Fruit fly (Drosophila melanogaster) Kc167 (cell line): Measurements from ENCODE around the gene mip130.

Experiments
- Myc ChIP-seq: fragments of >200 bp; optimal IDR thresholded peaks from 2 replicates; lab custom pipeline; 2017; ENCODE audit warnings: missing external identifiers
- Sin3A ChIP-seq: fragments of >200 bp; optimal IDR thresholded peaks from 2 replicates; lab custom pipeline; 2018; ENCODE audit warnings: missing external identifiers
- h ChIP-seq: fragments of >200 bp; optimal IDR thresholded peaks from 3 replicates; lab custom pipeline; 2018; ENCODE audit warnings: missing external identifiers
- insv ChIP-seq: fragments of >200 bp; optimal IDR thresholded peaks from 3 replicates; lab custom pipeline; 2018; ENCODE audit warnings: missing external identifiers
- psq ChIP-seq: fragments of >200 bp; optimal IDR thresholded peaks from 2 replicates; lab custom pipeline; 2017; ENCODE audit warnings: missing external identifiers
- ttk ChIP-seq: sonication (Bioruptor generic); optimal IDR thresholded peaks from 2 replicates; lab custom pipeline; 2017; ENCODE audit warnings: missing external identifiers

The mip130 gene

DNA sequence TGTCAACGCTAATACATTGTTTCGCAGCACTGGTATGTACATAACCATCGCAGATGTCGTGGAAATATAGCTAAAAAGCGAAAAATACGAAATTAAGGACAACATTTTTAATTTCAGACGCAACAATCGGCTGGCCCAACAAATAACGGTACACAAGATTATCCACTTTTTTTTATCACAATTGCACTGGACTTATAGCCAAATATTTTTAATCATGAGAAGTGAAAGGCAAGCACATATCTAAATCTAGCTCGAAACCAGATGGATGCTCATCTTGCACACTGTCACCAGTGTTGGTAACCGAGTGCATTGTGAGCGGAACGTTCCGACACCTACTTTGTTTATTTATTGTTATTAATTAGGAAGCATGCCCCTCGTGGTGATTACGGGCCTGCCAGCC lies 32.0 kb downstream of the mip130 start, which contains the start of the genes CG3857 and CG3587:
Gene CG3857 (minus strand): TSS at position 21 of the 400 bp plus-strand sequence.
Gene CG3587 (plus strand): TSS at position 288 of the 400 bp plus-strand sequence.
- TF ChIP-seq psq (lab: Kevin White, UChicago) = no peak
- TF ChIP-seq ttk = no peak
- TF ChIP-seq h (lab: Kevin White, UChicago) = no peak
- TF ChIP-seq insv (lab: Kevin White, UChicago) = no peak
- no peak for TF ChIP-seq Myc (lab: Kevin White, UChicago)
- no peak for TF ChIP-seq Sin3A (lab: Kevin White, UChicago)

dm6 chrX:1941669-1942092 lies 33.6 kb downstream of the mip130 start, which contains the start of gene Hr4:
TSS of gene Hr4 (plus strand) at chrX:1941940.
- TF ChIP-seq psq (lab: Kevin White, UChicago) = no peak

DNA sequence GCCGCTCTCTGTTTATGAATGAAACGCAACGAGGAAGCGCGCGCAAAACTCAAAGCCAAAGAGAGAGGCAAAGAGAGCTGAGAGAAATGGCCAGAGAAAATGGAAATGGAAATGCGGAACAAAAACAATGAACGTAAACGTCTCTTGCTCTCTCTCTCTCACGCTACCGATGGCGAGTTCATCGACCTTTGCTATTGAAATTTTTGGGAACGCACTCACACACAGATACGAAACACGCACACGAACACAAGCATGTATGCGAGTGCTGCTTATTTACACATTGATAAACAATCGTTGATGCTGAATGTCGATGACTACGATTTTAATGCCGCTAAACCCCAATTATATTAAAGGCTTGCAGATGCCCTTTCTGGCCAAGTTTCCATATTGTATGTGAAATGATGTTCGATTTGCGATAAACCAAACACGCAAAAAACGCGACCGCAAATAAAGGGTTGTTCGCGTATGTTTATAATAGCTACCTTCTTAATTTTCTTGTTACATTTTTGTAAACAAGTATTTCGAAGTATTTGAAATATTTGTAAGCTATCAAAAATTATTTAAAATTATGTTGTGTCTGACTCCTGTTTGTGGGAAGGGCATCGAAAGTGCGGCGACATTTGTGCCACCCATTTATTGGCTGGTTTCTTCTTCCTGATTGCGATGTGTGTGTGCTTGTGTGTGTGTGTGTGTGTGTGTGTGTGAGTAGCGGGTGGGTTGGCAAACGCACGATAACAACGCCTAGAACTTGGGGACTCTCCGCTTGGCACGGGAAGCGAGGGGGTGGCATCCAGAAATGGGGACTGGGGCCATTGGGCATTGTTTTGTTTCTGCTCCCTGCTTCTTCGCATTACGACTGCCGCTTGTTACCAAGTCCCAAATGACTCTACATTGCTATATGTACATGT lies 35.6 kb downstream of the mip130 start:
- no peak for TF ChIP-seq h (lab: Kevin White, UChicago)
- no peak for TF ChIP-seq ttk
- no peak for TF ChIP-seq psq (lab: Kevin White, UChicago)
- TF ChIP-seq Myc (lab: Kevin White, UChicago) = no peak
- TF ChIP-seq insv (lab: Kevin White, UChicago) = no peak

dm6 chrX:1944245-1945114 lies 36.4 kb downstream of the mip130 start:
- TF ChIP-seq insv (lab: Kevin White, UChicago) (no peak), Sin3A (lab: Kevin White, UChicago) (no peak), psq (lab: Kevin White, UChicago) (no peak), h (lab: Kevin White, UChicago) (no peak), Myc (lab: Kevin White, UChicago) (no peak), ttk (no peak)

- TF ChIP-seq ttk (no peak), h (lab: Kevin White, UChicago) (no peak), Myc (lab: Kevin White, UChicago) (no peak), insv (lab: Kevin White, UChicago) (no peak), Sin3A (lab: Kevin White, UChicago) (no peak), psq (lab: Kevin White, UChicago) (no peak)
These were observed 37.2 kb downstream of the mip130 start for dm6 chrX:1945241-1945640.

DNA sequence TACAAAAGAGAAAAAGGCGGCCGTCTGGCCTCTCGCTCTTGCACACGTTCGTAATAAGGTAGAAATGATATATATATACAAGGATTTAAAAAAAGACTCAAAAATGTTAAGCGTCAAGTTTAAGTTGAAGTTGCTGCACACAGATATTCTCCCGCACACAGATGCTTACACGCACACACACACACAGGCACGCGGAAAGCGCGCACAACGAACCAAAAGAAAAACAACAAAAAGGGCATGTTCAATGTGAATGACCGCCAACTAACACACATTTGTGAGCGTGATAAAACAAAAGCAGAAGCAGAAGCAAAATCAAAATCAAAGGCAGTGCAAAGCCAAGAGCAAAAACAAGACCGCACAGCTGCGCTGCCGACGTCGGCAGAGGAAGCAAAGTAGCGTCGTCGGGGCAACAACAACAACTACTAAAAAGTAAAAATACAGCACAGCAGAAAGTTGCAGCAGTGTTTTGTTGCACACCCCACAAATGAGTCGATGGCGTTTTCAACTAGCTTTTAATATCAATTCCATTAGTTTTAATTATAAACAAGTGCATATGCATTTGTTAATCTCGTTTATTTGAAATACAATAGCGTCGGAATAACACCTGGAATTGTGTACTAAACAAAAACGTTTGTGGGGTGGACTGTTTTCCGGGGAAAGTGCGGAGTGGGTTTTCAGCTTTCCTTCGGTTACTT lies 39.3 kb downstream of the mip130 start:
- no peak for TF ChIP-seq ttk
- TF ChIP-seq h (lab: Kevin White, UChicago) = no peak
- no peak for TF ChIP-seq Sin3A (lab: Kevin White, UChicago)
- no peak for TF ChIP-seq psq (lab: Kevin White, UChicago)
- TF ChIP-seq insv (lab: Kevin White, UChicago) = no peak
- no peak for TF ChIP-seq Myc (lab: Kevin White, UChicago)

- no peak for TF ChIP-seq insv (lab: Kevin White, UChicago)
- TF ChIP-seq ttk = no peak
- no peak for TF ChIP-seq Sin3A (lab: Kevin White, UChicago)
- no peak for TF ChIP-seq Myc (lab: Kevin White, UChicago)
- no peak for TF ChIP-seq psq (lab: Kevin White, UChicago)
- TF ChIP-seq h (lab: Kevin White, UChicago) = no peak
These were observed 39.9 kb downstream of the mip130 start for dm6 chrX:1947900-1948374.

- TF ChIP-seq ttk (no peak), Myc (lab: Kevin White, UChicago) (no peak), Sin3A (lab: Kevin White, UChicago) (no peak), insv (lab: Kevin White, UChicago) (no peak), psq (lab: Kevin White, UChicago) (no peak), h (lab: Kevin White, UChicago) (no peak)
These were observed 40.5 kb downstream of the mip130 start for dm6 chrX:1948508-1949065.

DNA sequence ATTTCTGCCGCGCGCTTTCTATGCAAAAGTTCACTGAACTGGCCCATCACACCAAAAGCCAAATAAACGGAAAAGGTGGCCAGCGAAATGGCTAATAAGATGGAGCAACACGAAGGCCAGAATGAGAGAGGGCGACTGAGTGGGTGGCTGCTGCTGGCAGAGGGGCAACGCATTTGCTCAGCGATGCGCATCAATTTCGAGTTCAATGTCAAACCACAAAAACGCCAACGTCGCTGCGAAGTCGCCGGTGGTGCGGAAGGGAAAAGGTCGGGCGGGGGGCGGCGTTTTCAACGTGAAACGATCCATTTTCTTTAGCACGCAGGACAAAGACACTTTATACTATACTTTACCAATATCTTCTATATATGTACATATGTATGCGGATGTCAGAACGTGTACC lies 41.6 kb downstream of the mip130 start:
- TF ChIP-seq Myc (lab: Kevin White, UChicago) (no peak), insv (lab: Kevin White, UChicago) (no peak), Sin3A (lab: Kevin White, UChicago) (no peak), psq (lab: Kevin White, UChicago) (no peak), h (lab: Kevin White, UChicago) (no peak), ttk (no peak)

- no peak for TF ChIP-seq insv (lab: Kevin White, UChicago)
- no peak for TF ChIP-seq psq (lab: Kevin White, UChicago)
- TF ChIP-seq Sin3A (lab: Kevin White, UChicago) = no peak
- no peak for TF ChIP-seq h (lab: Kevin White, UChicago)
- TF ChIP-seq Myc (lab: Kevin White, UChicago) = no peak
- no peak for TF ChIP-seq ttk
These were observed 42.3 kb downstream of the mip130 start for dm6 chrX:1950311-1950710.
